Fruit fly (Drosophila melanogaster): ENCODE measurements around the gene Remo.
A peak's percentile ranks its signal among the peaks of the same experiment; 100 is the strongest.

Remo gene

DNA sequence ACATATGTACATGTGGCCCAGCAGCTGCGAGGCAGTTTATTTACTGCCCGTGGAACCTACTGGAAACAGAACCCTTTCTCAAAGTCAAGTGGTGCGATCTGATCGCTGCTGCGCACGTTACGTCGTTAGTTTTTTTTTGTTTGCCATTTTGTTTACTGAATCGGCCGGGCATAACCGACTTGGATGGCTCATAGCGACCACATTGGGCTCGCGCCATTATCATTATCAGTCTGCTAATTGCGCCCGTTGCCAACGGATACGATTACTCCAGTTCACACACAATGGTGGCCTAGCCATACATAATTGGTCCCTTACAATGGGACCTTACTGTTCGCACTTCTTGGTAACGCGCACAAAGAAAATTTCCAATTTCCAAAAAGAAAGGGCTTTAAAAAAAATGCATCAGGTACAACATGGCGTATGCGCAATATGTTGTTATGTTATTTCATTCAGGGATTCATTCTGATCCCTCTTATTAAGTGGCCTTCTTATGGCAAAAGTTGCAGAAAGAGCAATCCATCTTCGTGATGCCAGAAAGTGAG, 44.9 kb downstream of the Remo start (continued):
- TF ChIP-seq H2.0 (GFP tag; IDR thresholded peaks at IDR 0.05) (no peak), CG6813 (GFP tag; optimal IDR thresholded peaks at IDR 0.05) (no peak), CG11504 (tag; optimal IDR thresholded peaks at IDR 0.05) (peak; percentile 25), CG7556 (GFP tag; optimal IDR thresholded peaks at IDR 0.05) (peak; percentile 20), CHES-1-like (GFP tag; optimal IDR thresholded peaks at IDR 0.05) (peak; percentile 7), CG18619 (GFP tag; optimal IDR thresholded peaks at IDR 0.05) (peak; percentile 16), Vsx1 (GFP tag; optimal IDR thresholded peaks at IDR 0.05) (peak; percentile 26), CG2129 (GFP tag; IDR thresholded peaks at IDR 0.05; ENCODE audit: partially characterized antibody) (no peak), CG4730 (GFP tag; IDR thresholded peaks at IDR 0.05) (no peak), CG34224 (GFP tag; IDR thresholded peaks at IDR 0.05; ENCODE audit: partially characterized antibody) (peak; percentile 59), row (GFP tag; IDR thresholded peaks at IDR 0.05) (peak; percentile 35; the same call in 2 of the 3 replicates), sug (tag; optimal IDR thresholded peaks at IDR 0.05) (peak; percentile 58), wdn (GFP tag; IDR thresholded peaks at IDR 0.05) (no peak), CG10274 (GFP tag; optimal IDR thresholded peaks at IDR 0.05) (peak; percentile 5), CG2678 (tag; optimal IDR thresholded peaks at IDR 0.05) (peak; percentile 55), org-1 (GFP tag; optimal IDR thresholded peaks at IDR 0.05) (peak; percentile 4), Antp (GFP tag; optimal IDR thresholded peaks at IDR 0.05) (peak; percentile 11), crc (GFP tag; optimal IDR thresholded peaks at IDR 0.05) (peak; percentile 12), gem (tag; optimal IDR thresholded peaks at IDR 0.05) (peak; percentile 31), Dbx (GFP tag; IDR thresholded peaks at IDR 0.05) (0 out of 3 replicates have a peak, but pooled peaks have one; percentile 27), Sox100B (GFP tag; optimal IDR thresholded peaks at IDR 0.05) (peak; percentile 6), sima (GFP tag; optimal IDR thresholded peaks at IDR 0.05) (no peak), al (GFP tag; IDR thresholded peaks at IDR 0.05) (0 out of 2 replicates have a peak, but pooled peaks have one; percentile 26), CG8388 (GFP tag; optimal IDR thresholded peaks at IDR 0.05) (no peak), CG4424 (GFP tag; optimal IDR thresholded peaks at IDR 0.05) (no peak), Med (GFP tag) (peak; percentile 57), CkIIα-i1 (GFP tag; IDR thresholded peaks at IDR 0.05) (no peak), CG1602 (GFP tag; optimal IDR thresholded peaks at IDR 0.05) (no peak), Spps (tag; optimal IDR thresholded peaks at IDR 0.05) (no peak), CG7786 (GFP tag; optimal IDR thresholded peaks at IDR 0.05) (peak; percentile 60), exex (tag; optimal IDR thresholded peaks at IDR 0.05) (peak; percentile 82), lov (optimal IDR thresholded peaks at IDR 0.05) (no peak), lov (GFP tag; IDR thresholded peaks at IDR 0.05) (no peak), Meics (GFP tag; optimal IDR thresholded peaks at IDR 0.05) (peak; percentile 57), dpn (GFP tag; optimal IDR thresholded peaks at IDR 0.05) (peak; percentile 17 to 22), eyg (GFP tag; optimal IDR thresholded peaks at IDR 0.05) (no peak), Gsc (GFP tag; IDR thresholded peaks at IDR 0.05) (no peak), Rfx (GFP tag; IDR thresholded peaks at IDR 0.05) (peak; percentile 45; the same call in 1 of the 2 replicates), zfh2 (GFP tag; optimal IDR thresholded peaks at IDR 0.05) (peak; percentile 77), lilli (GFP tag; optimal IDR thresholded peaks at IDR 0.05) (peak; percentile 68), CG8924 (tag; optimal IDR thresholded peaks at IDR 0.05) (peak; percentile 14), Trl (optimal IDR thresholded peaks at IDR 0.05) (no peak), Trl (GFP tag; optimal IDR thresholded peaks at IDR 0.05) (peak; percentile 5), bbx (GFP tag; IDR thresholded peaks at IDR 0.05; ENCODE audit: partially characterized antibody) (no peak), CoRest (tag; optimal IDR thresholded peaks at IDR 0.05) (peak; percentile 28), CG12659 (GFP tag; optimal IDR thresholded peaks at IDR 0.05) (peak; percentile 23), Side (GFP tag; optimal IDR thresholded peaks at IDR 0.05) (peak; percentile 37), tna (GFP tag; IDR thresholded peaks at IDR 0.05; ENCODE audit: partially characterized antibody) (no peak), CG9437 (GFP tag; optimal IDR thresholded peaks at IDR 0.05) (peak; percentile 25), Adf1 (GFP tag; IDR thresholded peaks at IDR 0.05) (no peak), esg (GFP tag; conservative IDR thresholded peaks at IDR 0.05) (no peak)
